Fruit fly (Drosophila melanogaster) whole organism, embryonic: ENCODE results near the gene mio.

Experiments used
- Adf1 ChIP-seq: fragments of 200-800 bp; sonication (Bioruptor generic); IDR thresholded peaks from 2 replicates; pipeline ENCODE4 v1.3.6; 2022; ENCODE audit warnings: missing biosample characterization, missing genetic modification characterization
- Asciz ChIP-seq: fragments of 200-800 bp; sonication (Bioruptor generic); optimal IDR thresholded peaks from 2 replicates; lab custom pipeline; 2017; ENCODE audit warnings: missing biosample characterization, mild to moderate bottlenecking, missing genetic modification characterization, missing genetic modification reagents
- B-H2 ChIP-seq: fragments of 200-800 bp; sonication (Bioruptor generic); optimal IDR thresholded peaks from 2 replicates; lab custom pipeline; 2018; ENCODE audit warnings: missing biosample characterization, mild to moderate bottlenecking, missing genetic modification characterization
- CG10267 ChIP-seq: fragments of 200-800 bp; sonication (Bioruptor generic); optimal IDR thresholded peaks from 2 replicates; lab custom pipeline; 2018; ENCODE audit warnings: missing biosample characterization, mild to moderate bottlenecking, missing genetic modification characterization, moderate library complexity
- CG10543 ChIP-seq: fragments of 200-800 bp; sonication (Bioruptor generic); optimal IDR thresholded peaks from 3 replicates; lab custom pipeline; 2017; ENCODE audit warnings: missing biosample characterization, mild to moderate bottlenecking, missing genetic modification characterization, moderate library complexity
- CG13296 ChIP-seq: fragments of 200-800 bp; sonication (Bioruptor generic); optimal IDR thresholded peaks from 3 replicates; lab custom pipeline; 2018; ENCODE audit warnings: missing biosample characterization, mild to moderate bottlenecking, missing genetic modification characterization
- CG14441 ChIP-seq: fragments of 200-800 bp; sonication (Bioruptor generic); IDR thresholded peaks from 2 replicates; pipeline ENCODE4 v1.3.6; 2022; ENCODE audit warnings: missing biosample characterization, missing genetic modification characterization
- CG18599 ChIP-seq: fragments of 200-800 bp; sonication (Bioruptor generic); optimal IDR thresholded peaks from 3 replicates; lab custom pipeline; 2017; ENCODE audit warnings: missing biosample characterization, missing genetic modification characterization, mild to moderate bottlenecking, moderate library complexity, missing genetic modification reagents
- CG2678 ChIP-seq: fragments of 200-800 bp; sonication (Bioruptor generic); optimal IDR thresholded peaks from 3 replicates; lab custom pipeline; 2019; ENCODE audit warnings: missing biosample characterization, mild to moderate bottlenecking, missing genetic modification characterization, moderate library complexity
- CG3847 ChIP-seq: fragments of 200-800 bp; sonication (Bioruptor generic); IDR thresholded peaks from 2 replicates; pipeline ENCODE4 v1.3.6; 2022; ENCODE audit warnings: missing biosample characterization, missing genetic modification characterization
- CG4820 ChIP-seq: fragments of 200-800 bp; sonication (Bioruptor generic); optimal IDR thresholded peaks from 3 replicates; lab custom pipeline; 2016; ENCODE audit warnings: missing biosample characterization, missing genetic modification characterization
- CG6272 ChIP-seq: fragments of 200-800 bp; sonication (Bioruptor generic); IDR thresholded peaks from 2 replicates; pipeline ENCODE4 v1.3.6; 2022; ENCODE audit warnings: missing biosample characterization, missing genetic modification characterization
- CG6813 ChIP-seq: fragments of 200-800 bp; sonication (Bioruptor generic); optimal IDR thresholded peaks from 2 replicates; lab custom pipeline; 2017; ENCODE audit warnings: missing biosample characterization, missing genetic modification characterization, mild to moderate bottlenecking, moderate library complexity, missing genetic modification reagents
- Deaf1 ChIP-seq: fragments of 200-800 bp; optimal IDR thresholded peaks from 3 replicates; lab custom pipeline; 2019; ENCODE audit warnings: missing biosample characterization, mild to moderate bottlenecking, missing genetic modification characterization, moderate library complexity
- Dip3 ChIP-seq: fragments of 200-800 bp; sonication (Bioruptor generic); optimal IDR thresholded peaks from 3 replicates; lab custom pipeline; 2016; ENCODE audit warnings: missing biosample characterization, missing genetic modification characterization
- HLHmδ ChIP-seq: fragments of 200-800 bp; sonication (Bioruptor generic); optimal IDR thresholded peaks from 2 replicates; lab custom pipeline; 2018; ENCODE audit warnings: missing biosample characterization, mild to moderate bottlenecking, missing genetic modification characterization, moderate library complexity
- MESR4 ChIP-seq: fragments of 200-800 bp; sonication (Bioruptor generic); optimal IDR thresholded peaks from 2 replicates; lab custom pipeline; 2018; ENCODE audit warnings: missing biosample characterization, mild to moderate bottlenecking, missing genetic modification characterization, moderate library complexity
- Med ChIP-seq: fragments of 200-800 bp; sonication (Bioruptor generic); peaks from one replicate; lab custom pipeline; 2016; ENCODE audit warnings: missing biosample characterization, missing genetic modification characterization, mild to moderate bottlenecking, inconsistent platforms, moderate library complexity
- Mes4 ChIP-seq: fragments of 200-800 bp; sonication (Bioruptor generic); optimal IDR thresholded peaks from 2 replicates; lab custom pipeline; 2016; ENCODE audit warnings: missing biosample characterization, missing genetic modification characterization
- PHDP ChIP-seq: fragments of 200-800 bp; sonication (Bioruptor generic); optimal IDR thresholded peaks from 3 replicates; lab custom pipeline; 2018; ENCODE audit warnings: missing biosample characterization, mild to moderate bottlenecking, missing genetic modification characterization, moderate library complexity
- bbx ChIP-seq: fragments of 200-800 bp; sonication (Bioruptor generic); IDR thresholded peaks from 2 replicates; pipeline ENCODE4 v1.3.6; 2022; ENCODE audit warnings: missing biosample characterization, missing genetic modification characterization; ENCODE audit not compliant: partially characterized antibody
- crp ChIP-seq, 2 experiments: fragments of 200-800 bp; sonication (Bioruptor generic); optimal IDR thresholded peaks; 2 replicates in 1 of 2; 3 replicates in 1 of 2; lab custom pipeline; 2017; ENCODE audit warnings: missing biosample characterization in 2 of 2, missing genetic modification characterization in 2 of 2, mild to moderate bottlenecking in 1 of 2, moderate library complexity in 1 of 2
- ewg ChIP-seq: fragments of 200-800 bp; sonication (Bioruptor generic); optimal IDR thresholded peaks from 3 replicates; lab custom pipeline; 2017; ENCODE audit warnings: mild to moderate bottlenecking, missing biosample characterization, missing genetic modification reagents, missing genetic modification characterization
- gce ChIP-seq: fragments of 200-800 bp; sonication (Bioruptor generic); IDR thresholded peaks from 3 replicates; pipeline ENCODE4 v1.3.6; 2022; ENCODE audit warnings: missing biosample characterization, missing genetic modification characterization
- p53 ChIP-seq: fragments of 200-800 bp; sonication (Bioruptor generic); optimal IDR thresholded peaks from 2 replicates; lab custom pipeline; 2016; ENCODE audit warnings: missing biosample characterization, missing genetic modification characterization
- pho ChIP-seq: fragments of 200-800 bp; sonication (Bioruptor generic); optimal IDR thresholded peaks from 2 replicates; lab custom pipeline; 2016; ENCODE audit warnings: missing biosample characterization, missing genetic modification characterization
- pros ChIP-seq: fragments of 200-800 bp; sonication (Bioruptor generic); optimal IDR thresholded peaks from 3 replicates; lab custom pipeline; 2019; ENCODE audit warnings: missing biosample characterization, mild to moderate bottlenecking, missing genetic modification characterization, moderate library complexity
- row ChIP-seq: fragments of 200-800 bp; sonication (Bioruptor generic); IDR thresholded peaks from 3 replicates; pipeline ENCODE4 v1.3.6; 2022; ENCODE audit warnings: missing biosample characterization, missing genetic modification characterization
- sens ChIP-seq: fragments of 200-800 bp; sonication (Bioruptor generic); peaks from one replicate; lab custom pipeline; 2016; ENCODE audit warnings: missing biosample characterization, missing genetic modification characterization
- sim ChIP-seq: fragments of 200-800 bp; sonication (Bioruptor generic); IDR thresholded peaks from 2 replicates; pipeline ENCODE4 v1.3.6; 2022; ENCODE audit warnings: missing biosample characterization, missing genetic modification characterization
- stc ChIP-seq: fragments of 200-800 bp; sonication (Bioruptor generic); IDR thresholded peaks from 2 replicates; pipeline ENCODE4 v1.3.6; 2022; ENCODE audit warnings: missing biosample characterization, missing genetic modification characterization
- sug ChIP-seq: fragments of 200-800 bp; optimal IDR thresholded peaks from 2 replicates; lab custom pipeline; 2019; ENCODE audit warnings: missing biosample characterization, mild to moderate bottlenecking, missing genetic modification characterization, moderate library complexity
- unc-4 ChIP-seq: fragments of 200-800 bp; sonication (Bioruptor generic); IDR thresholded peaks from 2 replicates; pipeline ENCODE4 v1.3.6; 2022; ENCODE audit warnings: missing biosample characterization, missing genetic modification characterization; ENCODE audit not compliant: partially characterized antibody
- vvl ChIP-seq: fragments of 200-800 bp; sonication (Bioruptor generic); IDR thresholded peaks from 2 replicates; pipeline ENCODE4 v1.3.6; 2022; ENCODE audit warnings: missing biosample characterization, missing genetic modification characterization
- z ChIP-seq: fragments of 200-800 bp; sonication (Bioruptor generic); IDR thresholded peaks from 3 replicates; pipeline ENCODE4 v1.3.6; 2022; ENCODE audit warnings: missing biosample characterization, missing genetic modification characterization

mio gene

DNA sequence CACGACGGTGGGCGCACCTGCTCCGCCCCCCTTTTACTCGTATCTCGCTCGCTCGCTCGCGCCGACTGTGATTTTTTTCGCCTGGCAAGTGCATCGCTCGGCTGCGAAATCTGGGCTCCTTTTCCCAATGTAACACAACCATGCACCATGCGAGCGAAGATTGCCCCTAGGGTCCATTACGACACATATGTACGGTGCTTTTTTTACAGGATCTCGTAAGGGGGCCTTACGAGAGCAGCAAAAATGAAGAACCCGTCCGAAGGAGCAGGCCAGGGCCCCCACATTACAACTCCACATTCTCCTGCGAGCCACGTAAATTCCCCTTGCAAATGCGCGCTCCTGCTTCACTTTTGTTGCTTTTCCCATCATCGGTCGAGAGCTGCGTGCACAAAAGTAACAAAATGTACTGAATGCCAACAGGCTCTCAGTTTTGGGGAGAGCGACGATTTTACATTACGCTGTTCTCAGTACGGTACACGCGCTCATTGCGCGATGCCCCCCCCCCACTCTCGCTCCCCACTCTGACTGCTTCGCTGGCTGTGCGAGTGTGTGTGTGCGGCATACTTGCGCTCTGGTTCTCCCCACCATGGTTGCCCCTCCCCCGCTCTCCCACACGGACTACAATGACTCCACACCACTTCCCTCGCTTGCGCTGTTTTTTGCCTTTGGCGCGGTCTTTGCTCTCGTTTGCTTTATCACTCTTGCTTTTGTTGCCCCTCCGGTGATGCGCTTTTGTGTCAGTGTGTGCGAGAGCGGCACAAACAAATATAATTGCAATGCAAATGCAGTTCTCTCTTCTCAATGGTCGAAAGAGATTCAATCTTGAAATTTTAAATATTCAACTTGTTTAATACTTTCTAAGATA, 14.0 kb upstream of the mio start (continued):
- TF ChIP-seq pros (peak; percentile 65), unc-4 (GFP tag; lab: Robert Waterston, UW) (peak; percentile 30; the same call in 1 of the 2 replicates), gce (GFP tag; lab: Robert Waterston, UW) (peak; percentile 22; the same call in 1 of the 3 replicates), Adf1 (peak; percentile 51), z (GFP tag; lab: Robert Waterston, UW) (peak; percentile 75), CG6272 (0 out of 2 replicates have a peak, but pooled peaks have one; percentile 20), B-H2 (no peak), CG10543 (GFP tag; lab: Kevin White, UChicago) (peak; percentile 53), sim (0 out of 2 replicates have a peak, but pooled peaks have one; percentile 5), CG4820 (GFP tag; lab: Kevin White, UChicago) (no peak), vvl (GFP tag; lab: Robert Waterston, UW) (peak; percentile 27; the same call in 1 of the 2 replicates), sug (tag; lab: Kevin White, UChicago) (peak; percentile 34), CG14441 (GFP tag; lab: Robert Waterston, UW) (0 out of 2 replicates have a peak, but pooled peaks have one; percentile 15)

DNA sequence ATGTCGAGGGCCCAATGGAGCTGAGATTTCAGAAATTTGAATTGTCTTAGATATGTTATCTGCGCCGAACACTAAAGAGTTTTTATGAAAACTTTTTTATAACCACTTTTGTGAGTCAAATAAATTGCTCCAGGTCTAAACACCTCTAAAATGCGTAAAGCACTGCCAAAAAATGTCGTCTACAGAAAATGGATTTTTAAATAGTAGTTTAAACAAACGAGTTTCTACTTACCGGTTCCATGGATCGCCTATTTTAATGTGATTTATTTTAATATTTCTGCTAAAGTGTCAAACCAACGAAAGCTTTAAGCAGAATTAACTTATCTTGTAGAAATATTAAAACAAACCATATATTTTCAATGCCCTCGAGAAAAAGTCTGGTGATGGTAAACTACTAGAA, 11.0 kb upstream of the mio start, which contains the start of gene CG31668:
Gene CG31668 (minus strand): TSS at position 101 of the 400 bp plus-strand sequence.
- no peak for TF ChIP-seq bbx (GFP tag; lab: Robert Waterston, UW)
- TF ChIP-seq Dip3 (GFP tag; lab: Kevin White, UChicago): no peak
- TF ChIP-seq pho (GFP tag; lab: Kevin White, UChicago): no peak
- TF ChIP-seq Mes4 (GFP tag; lab: Kevin White, UChicago): no peak
- TF ChIP-seq PHDP (tag; lab: Kevin White, UChicago): no peak
- TF ChIP-seq CG10267 (tag; lab: Kevin White, UChicago): no peak
- TF ChIP-seq sens: peak; percentile 62
- no peak for TF ChIP-seq stc

DNA sequence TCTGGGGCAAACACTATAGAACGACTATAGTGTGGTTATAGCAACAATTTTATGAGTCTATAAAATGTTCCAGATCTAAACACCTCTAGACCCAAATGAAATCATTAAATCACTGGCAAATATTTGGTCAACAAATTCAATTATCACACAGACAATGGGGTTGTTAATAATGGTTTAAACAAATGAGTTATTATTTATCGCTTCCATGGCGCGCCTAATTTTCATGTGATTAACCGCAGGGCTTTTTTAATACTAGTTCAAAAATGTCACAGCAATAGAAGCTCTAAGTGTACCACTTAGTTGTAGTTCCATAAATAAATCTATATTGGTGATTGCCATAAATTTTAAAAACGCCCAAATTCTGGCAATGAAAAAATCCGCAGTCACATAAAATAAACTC, 8.1 kb upstream of the mio start, which contains the start of gene CG33124:
Gene CG33124 (minus strand): TSS at position 101 of the 400 bp plus-strand sequence.
- TF ChIP-seq Med (peak; percentile 7), CG2678 (peak; percentile 28), CG3847 (GFP tag; lab: Robert Waterston, UW) (no peak), CG13296 (GFP tag; lab: Kevin White, UChicago) (peak; percentile 3)

DNA sequence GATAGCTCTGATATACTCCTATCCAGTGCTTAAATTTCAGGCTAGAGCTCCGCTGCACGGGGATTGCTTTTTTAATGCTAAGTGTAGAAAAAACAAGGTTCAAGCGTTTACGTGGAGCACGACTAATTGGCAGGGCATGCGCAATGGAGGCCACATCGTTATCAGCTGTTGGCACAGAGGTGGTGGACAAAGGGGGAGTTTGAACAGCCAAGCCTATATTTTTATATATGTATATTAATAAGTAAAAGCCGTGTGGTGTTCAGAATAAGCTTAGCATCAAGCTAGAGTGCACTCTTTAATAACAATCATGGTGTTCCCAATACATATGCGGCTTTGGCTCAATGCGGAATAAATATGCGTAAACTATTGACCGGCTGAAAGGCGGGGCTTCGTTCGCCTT, 4.6 kb upstream of the mio start, which contains the start of gene CG15385:
Gene CG15385 (minus strand): TSS at position 94 of the 400 bp plus-strand sequence.
- TF ChIP-seq Deaf1 (tag; lab: Kevin White, UChicago): no peak
- peak; percentile 70 for TF ChIP-seq Med
- peak in 1 of 2 experiments; percentile 68 for TF ChIP-seq crp (GFP tag; optimal IDR thresholded peaks at IDR 0.05; lab: Kevin White, UChicago)
- peak; percentile 3 for TF ChIP-seq CG18599
- no peak for TF ChIP-seq sens
- TF ChIP-seq HLHmδ (GFP tag; lab: Kevin White, UChicago): no peak
- TF ChIP-seq MESR4 (GFP tag; lab: Kevin White, UChicago): peak; percentile 11
- peak; percentile 49; the same call in 2 of the 3 replicates for TF ChIP-seq row (GFP tag; lab: Robert Waterston, UW)
- peak; percentile 96 for TF ChIP-seq ewg (GFP tag; lab: Kevin White, UChicago)
- no peak for TF ChIP-seq p53 (GFP tag; lab: Kevin White, UChicago)
- no peak for TF ChIP-seq Asciz (GFP tag; lab: Kevin White, UChicago)
- no peak for TF ChIP-seq CG6813 (GFP tag; lab: Kevin White, UChicago)
- TF ChIP-seq, all 482 proteins: peak for 6
